Fruit fly (Drosophila melanogaster) whole organism, wandering third instar larva: ENCODE measurements around the gene hth.

Source experiments
- CG32264 ChIP-seq: fragments of 200-800 bp; sonication (Bioruptor generic); optimal IDR thresholded peaks from 2 replicates; lab custom pipeline; 2016; ENCODE audit warnings: missing biosample characterization, missing genetic modification characterization
- Myc ChIP-seq: fragments of >200 bp; optimal IDR thresholded peaks from 2 replicates; lab custom pipeline; 2017

- TF ChIP-seq CG32264 (GFP tag; lab: Kevin White, UChicago) = no peak
- no peak for TF ChIP-seq Myc (lab: Kevin White, UChicago)
These were observed 30.6 kb upstream of the hth start for dm6 chr3R:10669950-10670349.
